Fruit fly (Drosophila melanogaster): Measurements from ENCODE around the gene RYa-R.

The RYa-R gene

DNA sequence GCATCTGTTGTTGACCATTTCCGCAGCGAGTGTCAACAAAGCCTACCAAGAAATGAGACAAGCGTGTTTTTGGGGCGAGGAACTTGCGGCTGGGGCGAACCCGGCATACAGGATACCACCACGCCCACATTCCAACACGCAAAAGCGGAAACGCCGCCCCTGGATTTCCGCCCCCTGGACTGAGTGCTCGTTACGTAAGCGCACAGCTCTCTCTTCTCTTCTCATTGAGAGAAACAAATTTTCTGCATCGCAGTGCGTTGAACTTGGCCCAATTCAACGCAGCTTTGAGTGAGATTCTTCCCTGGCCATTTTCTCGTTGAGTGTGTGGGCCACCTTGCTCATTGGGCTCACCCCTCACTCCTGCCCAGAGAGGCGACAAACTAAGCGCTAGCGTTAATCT lies 36.3 kb upstream of the RYa-R start (continued):
- TF ChIP-seq chinmo (GFP tag; IDR thresholded peaks at IDR 0.05; ENCODE audit: partially characterized antibody), result peak; percentile 80; the same call in 3 of the 4 replicates
- TF ChIP-seq Usf (GFP tag; optimal IDR thresholded peaks at IDR 0.05), result no peak
- TF ChIP-seq CTCF (GFP tag; optimal IDR thresholded peaks at IDR 0.05), result no peak
- TF ChIP-seq knrl (GFP tag; IDR thresholded peaks at IDR 0.05; ENCODE audit: partially characterized antibody), result 0 out of 3 replicates have a peak, but pooled peaks have one; percentile 13
- no peak for TF ChIP-seq CG18262 (tag; optimal IDR thresholded peaks at IDR 0.05)
- no peak for TF ChIP-seq CG2889 (GFP tag; IDR thresholded peaks at IDR 0.05)
- TF ChIP-seq CG31388 (GFP tag; optimal IDR thresholded peaks at IDR 0.05), result no peak
- peak; percentile 38 for TF ChIP-seq CG18599 (GFP tag; optimal IDR thresholded peaks at IDR 0.05)
- TF ChIP-seq pzg (GFP tag; optimal IDR thresholded peaks at IDR 0.05), result no peak
- no peak for TF ChIP-seq CG13287 (GFP tag; IDR thresholded peaks at IDR 0.05; ENCODE audit: partially characterized antibody)
- TF ChIP-seq dpn (GFP tag; optimal IDR thresholded peaks at IDR 0.05), result no peak
- no peak for TF ChIP-seq CG4424 (GFP tag; optimal IDR thresholded peaks at IDR 0.05)
- 0 out of 3 replicates have a peak, but pooled peaks have one; percentile 37 for TF ChIP-seq otp (GFP tag; IDR thresholded peaks at IDR 0.05)
- TF ChIP-seq wor (GFP tag; IDR thresholded peaks at IDR 0.05), result no peak
- TF ChIP-seq Xbp1 (GFP tag; optimal IDR thresholded peaks at IDR 0.05), result no peak
- TF ChIP-seq vnd (GFP tag; IDR thresholded peaks at IDR 0.05; ENCODE audit: partially characterized antibody), result no peak
- no peak for TF ChIP-seq Adf1 (GFP tag; IDR thresholded peaks at IDR 0.05)
- no peak for TF ChIP-seq Sox100B (GFP tag; optimal IDR thresholded peaks at IDR 0.05)
- TF ChIP-seq sna (GFP tag; IDR thresholded peaks at IDR 0.05; ENCODE audit: partially characterized antibody), result 0 out of 2 replicates have a peak, but pooled peaks have one; percentile 33
- no peak for TF ChIP-seq CG17612 (GFP tag; IDR thresholded peaks at IDR 0.05)
- no peak for TF ChIP-seq CG31441 (GFP tag; IDR thresholded peaks at IDR 0.05)
- no peak for TF ChIP-seq CG34224 (GFP tag; IDR thresholded peaks at IDR 0.05; ENCODE audit: partially characterized antibody)
- peak; percentile 95 for TF ChIP-seq z (GFP tag; IDR thresholded peaks at IDR 0.05)
- no peak for TF ChIP-seq lilli (GFP tag; optimal IDR thresholded peaks at IDR 0.05)
- TF ChIP-seq NC2β (GFP tag; optimal IDR thresholded peaks at IDR 0.05), result no peak
- TF ChIP-seq unc-4 (GFP tag; IDR thresholded peaks at IDR 0.05; ENCODE audit: partially characterized antibody), result peak; percentile 17; the same call in 1 of the 2 replicates
- no peak for TF ChIP-seq CG1832 (GFP tag; optimal IDR thresholded peaks at IDR 0.05)
- no peak for TF ChIP-seq CG17361 (GFP tag; IDR thresholded peaks at IDR 0.05)
- no peak for TF ChIP-seq CG15696 (tag; optimal IDR thresholded peaks at IDR 0.05)
- TF ChIP-seq CG11093 (GFP tag; IDR thresholded peaks at IDR 0.05), result 0 out of 3 replicates have a peak, but pooled peaks have one; percentile 48
- no peak for TF ChIP-seq CG15011 (GFP tag; optimal IDR thresholded peaks at IDR 0.05)
- no peak for TF ChIP-seq HLH4C (GFP tag; IDR thresholded peaks at IDR 0.05; ENCODE audit: partially characterized antibody)
- no peak for TF ChIP-seq bcd (GFP tag; optimal IDR thresholded peaks at IDR 0.05)
- no peak for TF ChIP-seq CG6765 (GFP tag; optimal IDR thresholded peaks at IDR 0.05)
- no peak for TF ChIP-seq shn (GFP tag; optimal IDR thresholded peaks at IDR 0.05)
- no peak for TF ChIP-seq CG8944 (GFP tag; optimal IDR thresholded peaks at IDR 0.05)
- no peak for TF ChIP-seq D19B (GFP tag; optimal IDR thresholded peaks at IDR 0.05)
- TF ChIP-seq sim (GFP tag; IDR thresholded peaks at IDR 0.05), result no peak
- no peak for TF ChIP-seq Eip74EF (GFP tag; optimal IDR thresholded peaks at IDR 0.05)
- TF ChIP-seq Trl (optimal IDR thresholded peaks at IDR 0.05), result peak; percentile 31 to 32
- TF ChIP-seq Trl (GFP tag; optimal IDR thresholded peaks at IDR 0.05), result no peak
- TF ChIP-seq cad (GFP tag; optimal IDR thresholded peaks at IDR 0.05), result no peak
- no peak for TF ChIP-seq eve (GFP tag; optimal IDR thresholded peaks at IDR 0.05)
- no peak for TF ChIP-seq zfh1 (GFP tag; IDR thresholded peaks at IDR 0.05)
- no peak for TF ChIP-seq MTF-1 (GFP tag; optimal IDR thresholded peaks at IDR 0.05; ENCODE audit: borderline replicate concordance)
- no peak for TF ChIP-seq ro (GFP tag; IDR thresholded peaks at IDR 0.05)
- no peak for TF ChIP-seq CG10979 (tag; optimal IDR thresholded peaks at IDR 0.05)
- TF ChIP-seq emc (GFP tag; optimal IDR thresholded peaks at IDR 0.05), result no peak
- TF ChIP-seq H15 (GFP tag; IDR thresholded peaks at IDR 0.05), result no peak
- no peak for TF ChIP-seq CG9215 (GFP tag; IDR thresholded peaks at IDR 0.05)
- TF ChIP-seq CG7987 (GFP tag; optimal IDR thresholded peaks at IDR 0.05), result no peak
- TF ChIP-seq dmrt11E (tag; optimal IDR thresholded peaks at IDR 0.05), result no peak

All from whole organism, embryonic.